Worm (Caenorhabditis elegans): ENCODE measurements around the gene F14H8.4.

ce11 chrV:15001536-15001935, 22.1 kb upstream of the F14H8.4 start:
- no peak for TF ChIP-seq snpc-4 (tag; optimal IDR thresholded peaks at IDR 0.05)
- TF ChIP-seq nhr-12 (tag; optimal IDR thresholded peaks at IDR 0.05), result no peak
- no peak for TF ChIP-seq mdl-1 (tag; optimal IDR thresholded peaks at IDR 0.05)
- no peak for TF ChIP-seq unc-55 (GFP tag; optimal IDR thresholded peaks at IDR 0.05)
- no peak for TF ChIP-seq alr-1 (tag; optimal IDR thresholded peaks at IDR 0.05)
- TF ChIP-seq nhr-23 (tag; optimal IDR thresholded peaks at IDR 0.05), result no peak
- TF ChIP-seq unc-39 (tag; optimal IDR thresholded peaks at IDR 0.05), result no peak
- no peak for TF ChIP-seq ama-1 (optimal IDR thresholded peaks at IDR 0.05)
- TF ChIP-seq ceh-16 (tag; optimal IDR thresholded peaks at IDR 0.05), result no peak
- no peak for TF ChIP-seq unc-62 (GFP tag; optimal IDR thresholded peaks at IDR 0.05)
- no peak for TF ChIP-seq fos-1 (tag; optimal IDR thresholded peaks at IDR 0.05)
- no peak for TF ChIP-seq lin-13 (GFP tag; optimal IDR thresholded peaks at IDR 0.05)
- TF ChIP-seq ztf-11 (tag; optimal IDR thresholded peaks at IDR 0.05), result no peak
- TF ChIP-seq ztf-4 (tag; optimal IDR thresholded peaks at IDR 0.05), result no peak
